Worm (Caenorhabditis elegans) whole organism, early embryonic: ENCODE data around the gene F55H2.5.

Experiments used
- B0310.2 ChIP-seq: sonication (generic microtip); optimal IDR thresholded peaks from 2 replicates; lab custom pipeline; 2016; ENCODE audit warnings: mild to moderate bottlenecking, missing genetic modification characterization, missing compliant biosample characterization
- F13C5.2 ChIP-seq: sonication (generic microtip); optimal IDR thresholded peaks from 2 replicates; lab custom pipeline; 2017; ENCODE audit warnings: mild to moderate bottlenecking, missing genetic modification characterization, inconsistent platforms, missing compliant biosample characterization
- aly-1 ChIP-seq: sonication (generic microtip); optimal IDR thresholded peaks from 2 replicates; lab custom pipeline; 2016; ENCODE audit warnings: missing genetic modification characterization, missing compliant biosample characterization
- ama-1 ChIP-seq: fragments of 150-350 bp; optimal IDR thresholded peaks from 2 replicates; lab custom pipeline; 2014
- ceh-13 ChIP-seq: fragments of 200-800 bp; sonication (Bioruptor generic); optimal IDR thresholded peaks from 2 replicates; lab custom pipeline; 2018; ENCODE audit warnings: mild to moderate bottlenecking, missing genetic modification characterization, missing compliant biosample characterization
- ceh-36 ChIP-seq: sonication (generic microtip); optimal IDR thresholded peaks from 2 replicates; lab custom pipeline; 2016; ENCODE audit warnings: missing genetic modification characterization, inconsistent platforms, missing compliant biosample characterization
- ets-7 ChIP-seq: sonication (generic microtip); optimal IDR thresholded peaks from 2 replicates; lab custom pipeline; 2016; ENCODE audit warnings: missing genotype, missing genetic modification characterization, missing compliant biosample characterization
- flt-1 ChIP-seq: fragments of 200-800 bp; sonication (Bioruptor generic); IDR thresholded peaks from 2 replicates; pipeline ENCODE4 v1.3.6; 2022; ENCODE audit warnings: missing genetic modification characterization, missing compliant biosample characterization
- hmbx-1 ChIP-seq: sonication (generic microtip); optimal IDR thresholded peaks from 2 replicates; lab custom pipeline; 2016; ENCODE audit warnings: mild to moderate bottlenecking, missing genetic modification characterization, missing compliant biosample characterization
- hmg-4 ChIP-seq: fragments of 200-800 bp; sonication (Bioruptor generic); optimal IDR thresholded peaks from 2 replicates; lab custom pipeline; 2018; ENCODE audit warnings: mild to moderate bottlenecking, missing genetic modification characterization, missing compliant biosample characterization
- hnd-1 ChIP-seq: sonication (generic microtip); optimal IDR thresholded peaks from 2 replicates; lab custom pipeline; 2016; ENCODE audit warnings: missing genetic modification characterization, missing compliant biosample characterization
- pes-1 ChIP-seq: fragments of 200-800 bp; sonication (Bioruptor generic); IDR thresholded peaks from 2 replicates; pipeline ENCODE4 v1.3.6; 2022; ENCODE audit warnings: missing genetic modification reagents, missing genetic modification characterization, missing compliant biosample characterization
- scrt-1 ChIP-seq: fragments of 200-800 bp; sonication (Bioruptor generic); IDR thresholded peaks from 2 replicates; pipeline ENCODE4 v1.3.6; 2022; ENCODE audit warnings: missing genetic modification characterization, missing compliant biosample characterization
- sea-1 ChIP-seq: fragments of 200-800 bp; sonication (Bioruptor generic); conservative IDR thresholded peaks from 2 replicates; pipeline ENCODE4 v1.3.6; 2022; ENCODE audit warnings: missing genetic modification characterization, missing compliant biosample characterization
- tbx-11 ChIP-seq: fragments of 200-800 bp; sonication (Bioruptor generic); IDR thresholded peaks from 2 replicates; pipeline ENCODE4 v1.3.6; 2022; ENCODE audit warnings: missing genetic modification characterization, missing compliant biosample characterization
- tbx-37 ChIP-seq: fragments of 200-800 bp; sonication (Bioruptor generic); conservative IDR thresholded peaks from 2 replicates; pipeline ENCODE4 v1.3.6; 2022; ENCODE audit warnings: missing genetic modification reagents, missing genetic modification characterization, missing compliant biosample characterization
- tra-4 ChIP-seq: sonication (generic microtip); optimal IDR thresholded peaks from 2 replicates; lab custom pipeline; 2017; ENCODE audit warnings: missing genetic modification characterization, missing compliant biosample characterization

Gene F55H2.5

DNA sequence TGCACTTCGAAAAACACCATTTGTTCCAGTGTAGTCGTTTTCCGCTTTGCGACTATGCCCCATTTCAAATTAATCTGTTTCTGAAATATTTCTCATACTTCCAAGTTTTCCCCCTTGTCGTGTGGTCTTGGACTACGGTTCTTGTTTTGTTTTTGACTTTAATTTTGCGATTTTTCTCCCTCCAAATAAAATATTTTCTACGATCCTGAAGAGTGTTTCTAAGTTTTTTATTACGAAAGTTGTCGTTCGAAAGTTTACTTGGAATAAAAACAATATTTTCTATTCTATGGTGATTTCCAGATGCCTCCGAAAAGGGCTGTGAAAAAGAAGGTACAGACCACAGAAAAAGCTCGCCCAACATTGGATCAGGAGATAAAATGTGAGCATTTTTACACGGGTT, 43.4 kb upstream of the F55H2.5 start, which contains the start of gene tag-342:
Gene tag-342 (plus strand): TSS at position 301 of the 400 bp plus-strand sequence.
- no peak for TF ChIP-seq hnd-1 (tag; lab: Kevin White, UChicago)
- TF ChIP-seq ama-1, result no peak
- no peak for TF ChIP-seq hmg-4 (GFP tag; lab: Kevin White, UChicago)
- TF ChIP-seq ceh-36, result no peak
- no peak for TF ChIP-seq ceh-13 (GFP tag; lab: Kevin White, UChicago)
- TF ChIP-seq F13C5.2, result no peak
- no peak for TF ChIP-seq pes-1 (GFP tag; lab: Robert Waterston, UW)
- TF ChIP-seq scrt-1, result no peak
- no peak for TF ChIP-seq flt-1 (GFP tag; lab: Robert Waterston, UW)
- no peak for TF ChIP-seq aly-1
- no peak for TF ChIP-seq B0310.2 (tag; lab: Kevin White, UChicago)
- no peak for TF ChIP-seq hmbx-1 (tag; lab: Kevin White, UChicago)
- no peak for TF ChIP-seq tra-4
- TF ChIP-seq ets-7 (tag; lab: Kevin White, UChicago), result no peak
- TF ChIP-seq tbx-37 (GFP tag; lab: Robert Waterston, UW), result no peak
- TF ChIP-seq sea-1, result no peak
- TF ChIP-seq tbx-11 (GFP tag; lab: Robert Waterston, UW), result no peak

DNA sequence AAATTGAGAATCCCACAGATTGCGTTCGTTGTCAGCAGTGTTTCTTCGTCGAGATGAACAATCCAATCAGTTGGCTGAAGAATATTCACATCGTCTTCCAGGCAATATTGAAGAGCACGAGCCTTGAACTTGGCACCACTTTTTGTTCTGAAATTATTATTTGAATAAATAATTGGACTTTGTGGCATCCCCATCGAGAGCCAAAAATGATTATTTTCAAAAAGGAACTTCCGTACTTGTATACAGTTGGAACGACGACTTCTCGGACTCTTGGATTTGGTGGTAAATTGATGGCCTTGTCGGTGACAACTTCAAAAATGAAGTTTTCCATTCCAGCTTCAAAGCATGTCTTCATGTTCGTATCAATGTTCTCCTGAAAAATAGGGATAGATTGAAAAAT, 39.3 kb upstream of the F55H2.5 start:
- TF ChIP-seq tbx-37 (GFP tag; lab: Robert Waterston, UW) (no peak), ceh-13 (GFP tag; lab: Kevin White, UChicago) (no peak), B0310.2 (tag; lab: Kevin White, UChicago) (no peak), ets-7 (tag; lab: Kevin White, UChicago) (no peak), ceh-36 (no peak)

DNA sequence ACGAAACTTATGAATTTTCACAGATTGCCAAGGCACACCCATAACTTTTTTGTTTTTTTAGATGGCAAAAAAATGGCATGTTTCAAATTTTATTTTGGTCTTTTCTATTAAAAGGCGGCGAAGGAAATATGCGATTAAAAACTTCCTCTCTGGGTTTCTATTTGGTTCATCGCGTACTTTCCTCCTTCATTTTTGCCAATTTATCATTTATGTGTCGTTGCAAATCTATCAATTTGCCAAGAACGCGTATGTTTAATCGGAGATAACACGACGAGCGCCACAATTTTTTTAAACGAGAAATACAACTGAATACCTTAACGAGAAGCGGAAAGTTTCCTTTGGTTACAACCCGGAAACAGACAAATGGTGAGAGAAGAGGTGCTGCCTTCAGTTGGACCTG, 38.8 kb upstream of the F55H2.5 start:
- no peak for TF ChIP-seq hmbx-1 (tag; lab: Kevin White, UChicago)
- no peak for TF ChIP-seq tbx-37 (GFP tag; lab: Robert Waterston, UW)
- no peak for TF ChIP-seq flt-1 (GFP tag; lab: Robert Waterston, UW)
- TF ChIP-seq ceh-13 (GFP tag; lab: Kevin White, UChicago), result no peak
- no peak for TF ChIP-seq pes-1 (GFP tag; lab: Robert Waterston, UW)
- no peak for TF ChIP-seq sea-1
- TF ChIP-seq tbx-11 (GFP tag; lab: Robert Waterston, UW), result no peak
- no peak for TF ChIP-seq tra-4
- TF ChIP-seq hnd-1 (tag; lab: Kevin White, UChicago), result no peak
- TF ChIP-seq aly-1, result no peak
- no peak for TF ChIP-seq ceh-36
- no peak for TF ChIP-seq scrt-1

DNA sequence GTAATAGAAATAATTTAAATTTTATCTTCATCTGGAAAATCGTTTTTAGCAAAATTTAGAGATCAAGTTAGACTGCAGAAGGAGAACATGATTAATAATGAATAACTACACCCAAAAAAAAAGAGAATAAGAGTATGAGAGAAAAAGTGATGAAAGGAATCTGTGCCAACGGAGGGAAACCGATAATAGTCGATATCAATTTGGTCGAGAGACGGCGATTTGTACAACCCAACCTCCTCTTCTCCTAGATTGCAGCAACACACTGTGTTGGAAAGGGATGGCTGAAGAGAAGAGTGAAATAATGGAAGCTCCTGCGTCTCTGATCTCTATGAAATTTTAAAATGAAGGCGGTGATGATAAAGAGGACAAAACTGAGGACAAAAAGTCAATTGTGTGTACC, 36.8 kb upstream of the F55H2.5 start:
- no peak for TF ChIP-seq F13C5.2
- no peak for TF ChIP-seq B0310.2 (tag; lab: Kevin White, UChicago)
- TF ChIP-seq hmg-4 (GFP tag; lab: Kevin White, UChicago), result no peak
- no peak for TF ChIP-seq aly-1
- TF ChIP-seq flt-1 (GFP tag; lab: Robert Waterston, UW), result no peak
- TF ChIP-seq pes-1 (GFP tag; lab: Robert Waterston, UW), result no peak
- TF ChIP-seq sea-1, result no peak
- no peak for TF ChIP-seq tbx-37 (GFP tag; lab: Robert Waterston, UW)
- no peak for TF ChIP-seq ama-1
- TF ChIP-seq hmbx-1 (tag; lab: Kevin White, UChicago), result no peak
- no peak for TF ChIP-seq tbx-11 (GFP tag; lab: Robert Waterston, UW)

DNA sequence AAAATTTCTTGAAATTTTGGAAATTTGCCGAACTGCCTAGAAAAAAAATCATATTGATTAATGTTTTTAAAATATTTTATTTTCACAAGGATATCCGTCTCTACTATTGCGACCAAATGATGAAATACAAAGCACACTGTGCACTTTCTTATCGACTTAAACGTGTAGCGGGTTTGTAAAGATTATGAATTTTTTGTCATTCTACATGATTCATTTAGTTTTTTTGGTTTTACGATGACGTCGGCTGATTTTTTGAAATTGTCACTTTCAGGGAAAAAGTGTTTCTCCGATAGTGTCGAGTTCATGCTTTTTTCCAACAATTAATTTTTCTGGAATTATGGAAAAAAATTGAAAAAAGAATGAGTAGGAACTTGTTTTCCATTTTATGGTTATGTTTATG, 34.7 kb upstream of the F55H2.5 start:
- TF ChIP-seq ama-1 (no peak), ets-7 (tag; lab: Kevin White, UChicago) (no peak), hmg-4 (GFP tag; lab: Kevin White, UChicago) (no peak), pes-1 (GFP tag; lab: Robert Waterston, UW) (no peak), tbx-11 (GFP tag; lab: Robert Waterston, UW) (no peak), tbx-37 (GFP tag; lab: Robert Waterston, UW) (no peak), scrt-1 (no peak), flt-1 (GFP tag; lab: Robert Waterston, UW) (no peak), tra-4 (no peak), sea-1 (no peak), B0310.2 (tag; lab: Kevin White, UChicago) (no peak), aly-1 (no peak), ceh-36 (no peak)

DNA sequence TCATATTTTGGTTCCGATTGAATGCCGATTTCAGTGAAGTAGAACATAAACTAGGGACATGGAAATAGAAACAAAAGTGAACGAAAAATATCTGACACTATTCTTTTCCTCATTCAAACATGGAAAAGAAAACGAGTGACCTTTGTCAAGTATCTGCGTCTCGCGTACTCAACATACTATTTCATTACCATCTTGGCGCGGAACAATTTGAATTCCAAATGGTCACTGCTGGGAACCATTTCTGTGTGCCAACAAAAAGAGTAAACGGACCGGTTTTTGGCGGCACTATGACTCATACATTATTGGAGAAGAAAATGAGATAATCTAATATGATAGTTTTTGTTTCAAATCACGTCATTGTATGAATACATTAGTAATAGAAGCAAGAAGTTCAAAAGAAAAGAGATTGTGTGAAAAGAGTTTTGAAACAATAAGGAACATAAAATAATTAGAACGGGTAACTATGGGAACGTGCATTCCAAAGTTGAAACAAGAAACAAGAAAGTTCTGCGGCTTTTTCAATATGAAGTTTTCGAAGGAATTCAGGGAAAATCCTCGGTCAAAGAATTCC, 28.8 kb upstream of the F55H2.5 start:
- TF ChIP-seq tbx-37 (GFP tag; lab: Robert Waterston, UW) (no peak), ama-1 (no peak), flt-1 (GFP tag; lab: Robert Waterston, UW) (no peak), aly-1 (no peak), pes-1 (GFP tag; lab: Robert Waterston, UW) (no peak), tra-4 (no peak), sea-1 (no peak), F13C5.2 (no peak), hnd-1 (tag; lab: Kevin White, UChicago) (no peak), scrt-1 (no peak), B0310.2 (tag; lab: Kevin White, UChicago) (no peak), ceh-13 (GFP tag; lab: Kevin White, UChicago) (no peak), hmbx-1 (tag; lab: Kevin White, UChicago) (no peak), ceh-36 (no peak), ets-7 (tag; lab: Kevin White, UChicago) (no peak), hmg-4 (GFP tag; lab: Kevin White, UChicago) (no peak), tbx-11 (GFP tag; lab: Robert Waterston, UW) (no peak)

DNA sequence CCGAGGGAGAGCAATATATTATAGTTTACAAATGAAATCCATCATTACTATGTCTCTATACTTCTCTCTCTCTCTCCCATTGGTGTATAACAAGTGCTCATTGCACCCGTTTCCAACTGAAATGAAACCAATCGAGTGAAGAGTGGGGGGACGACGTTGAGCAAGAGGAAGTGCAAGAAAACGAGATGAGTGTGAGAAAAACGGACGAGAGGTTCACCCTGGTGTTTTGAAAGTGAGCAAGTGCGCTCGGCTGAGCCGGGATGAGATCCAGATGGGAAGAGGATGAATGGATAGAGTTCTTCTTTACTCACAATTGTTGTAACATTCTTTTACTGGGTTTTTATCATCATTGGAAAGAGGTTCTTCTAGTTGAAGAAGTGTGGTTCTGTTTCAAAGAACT, 27.6 kb upstream of the F55H2.5 start:
- TF ChIP-seq tbx-37 (GFP tag; lab: Robert Waterston, UW), result no peak
- no peak for TF ChIP-seq hmg-4 (GFP tag; lab: Kevin White, UChicago)
- TF ChIP-seq tbx-11 (GFP tag; lab: Robert Waterston, UW), result no peak
- no peak for TF ChIP-seq scrt-1
- no peak for TF ChIP-seq sea-1
- no peak for TF ChIP-seq B0310.2 (tag; lab: Kevin White, UChicago)
- TF ChIP-seq tra-4, result no peak
- no peak for TF ChIP-seq hnd-1 (tag; lab: Kevin White, UChicago)
- no peak for TF ChIP-seq pes-1 (GFP tag; lab: Robert Waterston, UW)
